Worm (Caenorhabditis elegans) whole organism, young adult: Measurements from ENCODE around the gene srh-218.

Experiments
- dpff-1 ChIP-seq: sonication (generic microtip); optimal IDR thresholded peaks from 2 replicates; lab custom pipeline; 2017; ENCODE audit warnings: mild to moderate bottlenecking, missing genetic modification characterization, missing compliant biosample characterization
- lsl-1 ChIP-seq: fragments of 200-800 bp; sonication (Bioruptor generic); optimal IDR thresholded peaks from 2 replicates; lab custom pipeline; 2018; ENCODE audit warnings: mild to moderate bottlenecking, missing genetic modification characterization, moderate library complexity, missing compliant biosample characterization
- nfya-1 ChIP-seq: sonication (generic microtip); optimal IDR thresholded peaks from 2 replicates; lab custom pipeline; 2017; ENCODE audit warnings: antibody characterized with exemption, missing compliant biosample characterization, missing genetic modification characterization, borderline replicate concordance; ENCODE audit not compliant: insufficient read depth
- unc-62 ChIP-seq: fragments of 150-350 bp; optimal IDR thresholded peaks from 2 replicates; lab custom pipeline; 2014; ENCODE audit warnings: missing biosample characterization, missing genetic modification reagents, missing genetic modification characterization
- ztf-6 ChIP-seq: fragments of 200-800 bp; sonication (Bioruptor generic); IDR thresholded peaks from 2 replicates; pipeline ENCODE4 v1.3.6; 2022; ENCODE audit warnings: missing genetic modification reagents, missing genetic modification characterization, missing compliant biosample characterization

- no peak for TF ChIP-seq nfya-1
- no peak for TF ChIP-seq ztf-6 (GFP tag; lab: Robert Waterston, UW)
- TF ChIP-seq dpff-1 (tag; lab: Kevin White, UChicago) = no peak
- no peak for TF ChIP-seq unc-62
- no peak for TF ChIP-seq lsl-1 (GFP tag; lab: Kevin White, UChicago)
Measured at ce11 chrV:15459088-15459487, 34.7 kb upstream of the srh-218 start, which contains the start of gene str-71.
